Fruit fly (Drosophila melanogaster) whole organism, embryonic: ENCODE data around the gene CG5510.

Source experiments
- CG10267 ChIP-seq: fragments of 200-800 bp; sonication (Bioruptor generic); optimal IDR thresholded peaks from 2 replicates; lab custom pipeline; 2018; ENCODE audit warnings: missing biosample characterization, mild to moderate bottlenecking, missing genetic modification characterization, moderate library complexity
- CG10959 ChIP-seq: fragments of 200-800 bp; sonication (Bioruptor generic); IDR thresholded peaks from 2 replicates; pipeline ENCODE4 v1.3.6; 2022; ENCODE audit warnings: missing biosample characterization, missing genetic modification characterization
- CG11093 ChIP-seq: fragments of 200-800 bp; sonication (Bioruptor generic); IDR thresholded peaks from 3 replicates; pipeline ENCODE4 v1.3.6; 2022; ENCODE audit warnings: missing biosample characterization, missing genetic modification characterization
- CG12769 ChIP-seq: fragments of 200-800 bp; sonication (Bioruptor generic); optimal IDR thresholded peaks from 2 replicates; lab custom pipeline; 2019; ENCODE audit warnings: missing biosample characterization, mild to moderate bottlenecking, missing genetic modification characterization, moderate library complexity
- CG13424 ChIP-seq: fragments of 200-800 bp; sonication (Bioruptor generic); optimal IDR thresholded peaks from 2 replicates; lab custom pipeline; 2019; ENCODE audit warnings: missing biosample characterization, mild to moderate bottlenecking, missing genetic modification characterization, moderate library complexity
- CG17612 ChIP-seq: fragments of 200-800 bp; sonication (Bioruptor generic); IDR thresholded peaks from 2 replicates; pipeline ENCODE4 v1.3.6; 2022; ENCODE audit warnings: missing biosample characterization, missing genetic modification characterization
- CG18764 ChIP-seq: fragments of 200-800 bp; sonication (Bioruptor generic); optimal IDR thresholded peaks from 3 replicates; lab custom pipeline; 2016; ENCODE audit warnings: missing biosample characterization, missing genetic modification characterization
- CG33557 ChIP-seq: fragments of 200-800 bp; sonication (Bioruptor generic); optimal IDR thresholded peaks from 2 replicates; lab custom pipeline; 2019; ENCODE audit warnings: missing biosample characterization, mild to moderate bottlenecking, missing genetic modification characterization, moderate library complexity
- CG3838 ChIP-seq: fragments of 200-800 bp; sonication (Bioruptor generic); optimal IDR thresholded peaks from 3 replicates; lab custom pipeline; 2016; ENCODE audit warnings: missing biosample characterization, missing genetic modification characterization
- CG4730 ChIP-seq: fragments of 200-800 bp; sonication (Bioruptor generic); IDR thresholded peaks from 2 replicates; pipeline ENCODE4 v1.3.6; 2022; ENCODE audit warnings: missing biosample characterization, missing genetic modification characterization
- CG6254 ChIP-seq: fragments of 200-800 bp; sonication (Bioruptor generic); optimal IDR thresholded peaks from 3 replicates; lab custom pipeline; 2017; ENCODE audit warnings: mild to moderate bottlenecking, missing biosample characterization, missing genetic modification reagents, missing genetic modification characterization
- CG7556 ChIP-seq: fragments of 200-800 bp; sonication (Bioruptor generic); optimal IDR thresholded peaks from 2 replicates; lab custom pipeline; 2017; ENCODE audit warnings: missing biosample characterization, mild to moderate bottlenecking, missing genetic modification characterization
- CG7928 ChIP-seq: fragments of 200-800 bp; sonication (Bioruptor generic); optimal IDR thresholded peaks from 2 replicates; lab custom pipeline; 2017; ENCODE audit warnings: missing biosample characterization, mild to moderate bottlenecking, missing genetic modification characterization
- CG8388 ChIP-seq: fragments of 200-800 bp; sonication (Bioruptor generic); optimal IDR thresholded peaks from 2 replicates; lab custom pipeline; 2019; ENCODE audit warnings: missing biosample characterization, mild to moderate bottlenecking, missing genetic modification characterization, moderate library complexity
- CG8478 ChIP-seq: fragments of >200 bp; optimal IDR thresholded peaks from 2 replicates; lab custom pipeline; 2018
- CG9215 ChIP-seq: fragments of 200-800 bp; sonication (Bioruptor generic); IDR thresholded peaks from 2 replicates; pipeline ENCODE4 v1.3.6; 2022; ENCODE audit warnings: missing biosample characterization, missing genetic modification characterization
- CG9797 ChIP-seq: fragments of 200-800 bp; sonication (Bioruptor generic); optimal IDR thresholded peaks from 3 replicates; lab custom pipeline; 2018; ENCODE audit warnings: missing biosample characterization, mild to moderate bottlenecking, missing genetic modification characterization
- CG9932 ChIP-seq: fragments of 200-800 bp; sonication (Bioruptor generic); IDR thresholded peaks from 2 replicates; pipeline ENCODE4 v1.3.6; 2022; ENCODE audit warnings: missing biosample characterization, missing genetic modification characterization
- Dad ChIP-seq: fragments of 200-800 bp; sonication (Bioruptor generic); optimal IDR thresholded peaks from 3 replicates; lab custom pipeline; 2016; ENCODE audit warnings: missing biosample characterization, missing genetic modification characterization
- Dek ChIP-seq: fragments of 200-800 bp; sonication (Bioruptor generic); optimal IDR thresholded peaks from 3 replicates; lab custom pipeline; 2019; ENCODE audit warnings: missing biosample characterization, mild to moderate bottlenecking, missing genetic modification characterization, moderate library complexity
- Ets97D ChIP-seq: fragments of 200-800 bp; sonication (Bioruptor generic); optimal IDR thresholded peaks from 3 replicates; lab custom pipeline; 2016; ENCODE audit warnings: missing biosample characterization, missing genetic modification characterization
- H2.0 ChIP-seq: fragments of 200-800 bp; sonication (Bioruptor generic); IDR thresholded peaks from 2 replicates; pipeline ENCODE4 v1.3.6; 2022; ENCODE audit warnings: missing biosample characterization, missing genetic modification characterization
- Hey ChIP-seq: fragments of 200-800 bp; sonication (Bioruptor generic); optimal IDR thresholded peaks from 3 replicates; lab custom pipeline; 2018; ENCODE audit warnings: missing biosample characterization, mild to moderate bottlenecking, missing genetic modification characterization
- HmgD ChIP-seq: fragments of 200-800 bp; sonication (Bioruptor generic); optimal IDR thresholded peaks from 3 replicates; lab custom pipeline; 2016; ENCODE audit warnings: missing biosample characterization, missing genetic modification characterization
- Jarid2 ChIP-seq: fragments of 200-800 bp; sonication (Bioruptor generic); optimal IDR thresholded peaks from 3 replicates; lab custom pipeline; 2017; ENCODE audit warnings: mild to moderate bottlenecking, missing biosample characterization, missing genetic modification reagents, missing genetic modification characterization
- Lpt ChIP-seq: fragments of >200 bp; optimal IDR thresholded peaks from 2 replicates; lab custom pipeline; 2018; ENCODE audit warnings: missing biosample characterization, missing genetic modification characterization
- MBD-R2 ChIP-seq: fragments of 200-800 bp; sonication (Bioruptor generic); IDR thresholded peaks from 2 replicates; pipeline ENCODE4 v1.3.6; 2022; ENCODE audit warnings: missing biosample characterization, missing genetic modification characterization
- MESR4 ChIP-seq: fragments of 200-800 bp; sonication (Bioruptor generic); optimal IDR thresholded peaks from 2 replicates; lab custom pipeline; 2018; ENCODE audit warnings: missing biosample characterization, mild to moderate bottlenecking, missing genetic modification characterization, moderate library complexity
- Mes4 ChIP-seq: fragments of 200-800 bp; sonication (Bioruptor generic); optimal IDR thresholded peaks from 2 replicates; lab custom pipeline; 2016; ENCODE audit warnings: missing biosample characterization, missing genetic modification characterization
- Optix ChIP-seq: fragments of 200-800 bp; sonication (Bioruptor generic); IDR thresholded peaks from 3 replicates; pipeline ENCODE4 v1.3.6; 2022; ENCODE audit warnings: missing biosample characterization, missing genetic modification characterization
- bbx ChIP-seq: fragments of 200-800 bp; sonication (Bioruptor generic); IDR thresholded peaks from 2 replicates; pipeline ENCODE4 v1.3.6; 2022; ENCODE audit warnings: missing biosample characterization, missing genetic modification characterization; ENCODE audit not compliant: partially characterized antibody
- bigmax ChIP-seq: fragments of 200-800 bp; sonication (Bioruptor generic); optimal IDR thresholded peaks from 2 replicates; lab custom pipeline; 2018; ENCODE audit warnings: missing biosample characterization, mild to moderate bottlenecking, missing genetic modification characterization
- br ChIP-seq: fragments of >200 bp; optimal IDR thresholded peaks from 2 replicates; lab custom pipeline; 2017
- cg ChIP-seq: fragments of 200-800 bp; sonication (Bioruptor generic); optimal IDR thresholded peaks from 3 replicates; lab custom pipeline; 2019; ENCODE audit warnings: missing biosample characterization, mild to moderate bottlenecking, missing genetic modification characterization, moderate library complexity
- corto ChIP-seq: fragments of 200-800 bp; sonication (Bioruptor generic); optimal IDR thresholded peaks from 2 replicates; lab custom pipeline; 2016; ENCODE audit warnings: missing biosample characterization, mild to moderate bottlenecking, missing genetic modification characterization, moderate library complexity
- exex ChIP-seq: fragments of 200-800 bp; sonication (Bioruptor generic); optimal IDR thresholded peaks from 4 replicates; lab custom pipeline; 2018; ENCODE audit warnings: missing biosample characterization, mild to moderate bottlenecking, missing genetic modification characterization, moderate library complexity
- fd3F ChIP-seq: fragments of 200-800 bp; sonication (Bioruptor generic); optimal IDR thresholded peaks from 2 replicates; lab custom pipeline; 2018; ENCODE audit warnings: missing biosample characterization, mild to moderate bottlenecking, missing genetic modification characterization, moderate library complexity
- hbn ChIP-seq: fragments of 200-800 bp; sonication (Bioruptor generic); IDR thresholded peaks from 2 replicates; pipeline ENCODE4 v1.3.6; 2022; ENCODE audit warnings: missing biosample characterization, missing genetic modification characterization; ENCODE audit not compliant: partially characterized antibody
- lbe ChIP-seq: fragments of 200-800 bp; sonication (Bioruptor generic); optimal IDR thresholded peaks from 2 replicates; lab custom pipeline; 2016; ENCODE audit warnings: missing biosample characterization, mild to moderate bottlenecking, missing genetic modification characterization
- lola ChIP-seq, 3 experiments: fragments of >200 bp in 2 of 3; fragments of 200-800 bp in 1 of 3; sonication (Bioruptor generic) in 1 of 3; optimal IDR thresholded peaks; 2 replicates each; lab custom pipeline; 2017 to 2019; ENCODE audit warnings: missing biosample characterization in 3 of 3, missing genetic modification characterization in 3 of 3, mild to moderate bottlenecking in 1 of 3, moderate library complexity in 1 of 3
- org-1 ChIP-seq: fragments of 200-800 bp; sonication (Bioruptor generic); optimal IDR thresholded peaks from 2 replicates; lab custom pipeline; 2017; ENCODE audit warnings: missing biosample characterization, missing genetic modification characterization
- pfk ChIP-seq: fragments of 200-800 bp; sonication (Bioruptor generic); optimal IDR thresholded peaks from 2 replicates; lab custom pipeline; 2018; ENCODE audit warnings: missing biosample characterization, mild to moderate bottlenecking, missing genetic modification characterization, moderate library complexity
- ro ChIP-seq: fragments of 200-800 bp; sonication (Bioruptor generic); IDR thresholded peaks from 2 replicates; pipeline ENCODE4 v1.3.6; 2022; ENCODE audit warnings: missing biosample characterization, missing genetic modification characterization
- sd ChIP-seq: fragments of 200-800 bp; sonication (Bioruptor generic); optimal IDR thresholded peaks from 3 replicates; lab custom pipeline; 2018; ENCODE audit warnings: missing biosample characterization, mild to moderate bottlenecking, missing genetic modification characterization, moderate library complexity
- sim ChIP-seq: fragments of 200-800 bp; sonication (Bioruptor generic); IDR thresholded peaks from 2 replicates; pipeline ENCODE4 v1.3.6; 2022; ENCODE audit warnings: missing biosample characterization, missing genetic modification characterization
- trem ChIP-seq: fragments of 200-800 bp; optimal IDR thresholded peaks from 3 replicates; lab custom pipeline; 2019; ENCODE audit warnings: missing biosample characterization, mild to moderate bottlenecking, missing genetic modification characterization, moderate library complexity
- wdn ChIP-seq: fragments of 200-800 bp; sonication (Bioruptor generic); IDR thresholded peaks from 2 replicates; pipeline ENCODE4 v1.3.6; 2022; ENCODE audit warnings: missing biosample characterization, missing genetic modification characterization
- zfh1 ChIP-seq: fragments of 200-800 bp; sonication (Bioruptor generic); IDR thresholded peaks from 3 replicates; pipeline ENCODE4 v1.3.6; 2022; ENCODE audit warnings: missing biosample characterization, missing genetic modification characterization

The CG5510 gene

dm6 chr3R:24162774-24163555, 6.4 kb downstream of the CG5510 start, which contains the start of gene mRpS24 (continued):
- TF ChIP-seq CG12769 (no peak), MBD-R2 (GFP tag; lab: Robert Waterston, UW) (peak; percentile 67), Ets97D (GFP tag; lab: Kevin White, UChicago) (no peak), corto (GFP tag; lab: Kevin White, UChicago) (no peak), HmgD (GFP tag; lab: Kevin White, UChicago) (no peak), bigmax (GFP tag; lab: Kevin White, UChicago) (peak; percentile 60), CG7556 (GFP tag; lab: Kevin White, UChicago) (no peak), bbx (GFP tag; lab: Robert Waterston, UW) (no peak), MESR4 (GFP tag; lab: Kevin White, UChicago) (peak; percentile 52), CG17612 (no peak), hbn (GFP tag; lab: Robert Waterston, UW) (0 out of 2 replicates have a peak, but pooled peaks have one; percentile 58), sim (no peak), CG4730 (GFP tag; lab: Robert Waterston, UW) (no peak)

DNA sequence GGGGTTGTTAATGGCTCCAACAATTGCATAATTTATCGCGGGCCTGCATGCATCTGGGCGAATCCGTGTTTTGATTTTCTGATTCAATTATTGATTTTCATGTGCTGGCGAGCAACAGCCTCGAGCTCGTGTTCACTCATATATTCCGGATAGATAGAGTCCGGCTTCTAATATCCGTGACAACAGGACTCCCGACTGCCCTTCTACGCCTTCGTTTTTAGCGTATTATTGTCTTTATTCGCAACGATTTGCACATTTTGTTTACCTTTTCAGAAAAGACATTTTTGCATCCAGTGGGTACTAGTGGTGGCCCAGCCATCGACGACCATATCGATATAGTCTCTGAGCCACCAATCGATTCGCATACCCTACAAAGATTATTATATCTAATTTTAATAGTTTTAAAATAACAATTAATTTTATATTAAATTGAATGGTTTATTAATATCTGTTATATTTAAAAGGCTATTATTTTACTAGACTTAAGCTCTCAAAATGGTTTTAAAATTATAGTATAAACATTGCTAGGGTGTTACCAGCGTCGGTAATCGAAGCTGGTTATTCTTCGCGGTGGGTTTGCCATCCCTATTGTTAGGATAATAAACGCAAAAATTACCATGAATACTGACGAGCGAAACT, 8.1 kb downstream of the CG5510 start, which contains the start of the genes Myo95E and TBC1d7:
Myo95E (minus strand) TSS at position 326 of the 639 bp plus-strand sequence.
TBC1d7 (plus strand) TSS at position 555 of the 639 bp plus-strand sequence.
- TF ChIP-seq CG7928 (GFP tag; lab: Kevin White, UChicago) (peak; percentile 69), wdn (GFP tag; lab: Robert Waterston, UW) (peak; percentile 83), CG18764 (peak; percentile 83), CG10267 (tag; lab: Kevin White, UChicago) (peak; percentile 84), CG8388 (GFP tag; lab: Kevin White, UChicago) (peak; percentile 82), CG6254 (GFP tag; lab: Kevin White, UChicago) (peak; percentile 61), zfh1 (GFP tag; lab: Robert Waterston, UW) (peak; percentile 93), CG13424 (tag; lab: Kevin White, UChicago) (peak; percentile 90), H2.0 (GFP tag; lab: Robert Waterston, UW) (peak; percentile 76), Optix (peak; percentile 88), sd (no peak), trem (peak; percentile 90), CG11093 (GFP tag; lab: Robert Waterston, UW) (peak; percentile 90), cg (GFP tag; lab: Kevin White, UChicago) (no peak), CG33557 (peak; percentile 66), CG9797 (GFP tag; lab: Kevin White, UChicago) (peak; percentile 46), lbe (GFP tag; lab: Kevin White, UChicago) (peak; percentile 86), Jarid2 (no peak), Hey (no peak), br (lab: Kevin White, UChicago) (no peak), CG9932 (peak; percentile 97), Dad (no peak), CG3838 (GFP tag; lab: Kevin White, UChicago) (peak; percentile 28), exex (tag; lab: Kevin White, UChicago) (peak; percentile 53), CG10959 (GFP tag; lab: Robert Waterston, UW) (peak; percentile 89), ro (peak; percentile 72), Mes4 (no peak), pfk (GFP tag; lab: Kevin White, UChicago) (no peak), HmgD (GFP tag; lab: Kevin White, UChicago) (no peak), fd3F (GFP tag; lab: Kevin White, UChicago) (peak; percentile 81), CG8478 (no peak), Lpt (no peak), CG9215 (peak; percentile 85), lola (GFP tag; optimal IDR thresholded peaks at IDR 0.05; lab: Kevin White, UChicago) (peak in 1 of 3 experiments; percentile 83), org-1 (GFP tag; lab: Kevin White, UChicago) (peak; percentile 67), Dek (peak; percentile 90)
